Worm (Caenorhabditis elegans) whole organism, L4 larva: ENCODE results near the gene F53F1.3.

Experiments
- F10B5.3 ChIP-seq: sonication (generic microtip); optimal IDR thresholded peaks from 2 replicates; lab custom pipeline; 2016; ENCODE audit warnings: mild to moderate bottlenecking, missing genetic modification characterization, missing compliant biosample characterization
- F26F4.8 ChIP-seq: fragments of 200-800 bp; sonication (Bioruptor generic); conservative IDR thresholded peaks from 2 replicates; pipeline ENCODE4 v1.3.6; 2022; ENCODE audit warnings: missing genetic modification characterization, missing compliant biosample characterization
- F37D6.2 ChIP-seq: sonication (generic microtip); optimal IDR thresholded peaks from 2 replicates; lab custom pipeline; 2016; ENCODE audit warnings: mild to moderate bottlenecking, missing genetic modification characterization, missing compliant biosample characterization
- T20F7.1 ChIP-seq: fragments of 200-800 bp; sonication (Bioruptor generic); optimal IDR thresholded peaks from 2 replicates; lab custom pipeline; 2018; ENCODE audit warnings: mild to moderate bottlenecking, missing genetic modification characterization, missing compliant biosample characterization
- T26A8.4 ChIP-seq: fragments of 200-800 bp; sonication (Bioruptor generic); IDR thresholded peaks from 2 replicates; pipeline ENCODE4 v1.3.6; 2022; ENCODE audit warnings: missing genetic modification characterization, missing compliant biosample characterization
- Y105C5A.15 ChIP-seq: fragments of 200-800 bp; sonication (Bioruptor generic); IDR thresholded peaks from 2 replicates; pipeline ENCODE4 v1.3.6; 2022; ENCODE audit warnings: missing genetic modification characterization, missing compliant biosample characterization
- aly-2 ChIP-seq: sonication (generic microtip); optimal IDR thresholded peaks from 2 replicates; lab custom pipeline; 2018; ENCODE audit warnings: missing biosample characterization, missing genetic modification characterization
- ceh-20 ChIP-seq: fragments of 200-800 bp; sonication (Bioruptor generic); IDR thresholded peaks from 2 replicates; pipeline ENCODE4 v1.3.6; 2022; ENCODE audit warnings: missing genetic modification reagents, missing genetic modification characterization, missing compliant biosample characterization
- ceh-32 ChIP-seq: sonication (generic microtip); optimal IDR thresholded peaks from 2 replicates; lab custom pipeline; 2016; ENCODE audit warnings: mild to moderate bottlenecking, missing genetic modification characterization, missing compliant biosample characterization; ENCODE audit not compliant: poor library complexity
- ctbp-1 ChIP-seq: fragments of 200-800 bp; sonication (Bioruptor generic); IDR thresholded peaks from 2 replicates; pipeline ENCODE4 v1.3.6; 2022; ENCODE audit warnings: missing genetic modification reagents, missing genetic modification characterization, missing compliant biosample characterization
- daf-16 ChIP-seq, 3 experiments: sonication (generic microtip); optimal IDR thresholded peaks; 2 replicates each; lab custom pipeline; 2016 to 2017; ENCODE audit warnings: missing genetic modification characterization in 3 of 3, missing genetic modification reagents in 3 of 3, mild to moderate bottlenecking in 2 of 3, missing compliant biosample characterization in 2 of 3, missing biosample characterization in 1 of 3, moderate library complexity in 1 of 3
- dmd-6 ChIP-seq: fragments of 200-800 bp; sonication (Bioruptor generic); IDR thresholded peaks from 2 replicates; pipeline ENCODE4 v1.3.6; 2022; ENCODE audit warnings: missing genetic modification reagents, missing genetic modification characterization, missing compliant biosample characterization
- dmd-8 ChIP-seq: fragments of 200-800 bp; sonication (Bioruptor generic); IDR thresholded peaks from 2 replicates; pipeline ENCODE4 v1.3.6; 2022; ENCODE audit warnings: missing genetic modification characterization, missing compliant biosample characterization
- dpl-1 ChIP-seq: fragments of 150-350 bp; optimal IDR thresholded peaks from 2 replicates; lab custom pipeline; 2014; ENCODE audit warnings: missing biosample characterization, missing genetic modification reagents, missing genetic modification characterization
- dve-1 ChIP-seq: sonication (generic microtip); optimal IDR thresholded peaks from 2 replicates; lab custom pipeline; 2017; ENCODE audit warnings: antibody characterized with exemption, mild to moderate bottlenecking, missing genetic modification characterization, missing compliant biosample characterization; ENCODE audit not compliant: insufficient read depth
- egl-43 ChIP-seq: fragments of 200-800 bp; sonication (Bioruptor generic); IDR thresholded peaks from 2 replicates; pipeline ENCODE4 v1.3.6; 2022; ENCODE audit warnings: missing genetic modification reagents, missing genetic modification characterization, missing compliant biosample characterization
- fkh-10 ChIP-seq: fragments of 150-350 bp; optimal IDR thresholded peaks from 2 replicates; lab custom pipeline; 2014; ENCODE audit warnings: missing biosample characterization, missing genetic modification reagents, missing genetic modification characterization
- hlh-11 ChIP-seq: fragments of 200-800 bp; sonication (Bioruptor generic); optimal IDR thresholded peaks from 2 replicates; lab custom pipeline; 2018; ENCODE audit warnings: mild to moderate bottlenecking, missing genetic modification characterization, missing compliant biosample characterization
- hlh-30 ChIP-seq: sonication (generic microtip); optimal IDR thresholded peaks from 2 replicates; lab custom pipeline; 2017; ENCODE audit warnings: antibody characterized with exemption, mild to moderate bottlenecking, missing genetic modification characterization, missing compliant biosample characterization; ENCODE audit not compliant: insufficient read depth
- hmg-1.1 ChIP-seq: fragments of 200-800 bp; sonication (Bioruptor generic); IDR thresholded peaks from 2 replicates; pipeline ENCODE4 v1.3.6; 2022; ENCODE audit warnings: missing genetic modification reagents, missing genetic modification characterization, missing compliant biosample characterization
- jun-1 ChIP-seq: fragments of 150-350 bp; optimal IDR thresholded peaks from 2 replicates; lab custom pipeline; 2014; ENCODE audit warnings: missing biosample characterization, missing genetic modification reagents, missing genetic modification characterization
- lin-13 ChIP-seq: fragments of 150-350 bp; optimal IDR thresholded peaks from 2 replicates; lab custom pipeline; 2014; ENCODE audit warnings: missing biosample characterization, missing genetic modification reagents, missing genetic modification characterization
- lin-39 ChIP-seq: fragments of 150-350 bp; optimal IDR thresholded peaks from 2 replicates; lab custom pipeline; 2014; ENCODE audit warnings: missing biosample characterization, missing genetic modification reagents, missing genetic modification characterization
- lir-3 ChIP-seq: sonication (generic microtip); optimal IDR thresholded peaks from 2 replicates; lab custom pipeline; 2016; ENCODE audit warnings: mild to moderate bottlenecking, missing genetic modification characterization, missing compliant biosample characterization
- lsy-2 ChIP-seq, 2 experiments: fragments of 150-350 bp in 1 of 2; sonication (generic microtip) in 1 of 2; optimal IDR thresholded peaks; 2 replicates each; lab custom pipeline; 2014 to 2017; ENCODE audit warnings: missing biosample characterization in 2 of 2, missing genetic modification characterization in 2 of 2
- mdl-1 ChIP-seq, 2 experiments: fragments of 150-350 bp in 1 of 2; sonication (generic microtip) in 1 of 2; optimal IDR thresholded peaks; 2 replicates each; lab custom pipeline; 2014 to 2017; ENCODE audit warnings: missing biosample characterization in 2 of 2, missing genetic modification characterization in 2 of 2
- mep-1 ChIP-seq: fragments of 150-350 bp; sonication (generic microtip); optimal IDR thresholded peaks from 3 replicates; lab custom pipeline; 2014; ENCODE audit warnings: missing biosample characterization, missing genetic modification characterization
- mes-2 ChIP-seq: sonication (generic microtip); optimal IDR thresholded peaks from 2 replicates; lab custom pipeline; 2016; ENCODE audit warnings: missing genotype, mild to moderate bottlenecking, missing genetic modification characterization, missing compliant biosample characterization; ENCODE audit not compliant: poor library complexity, severe bottlenecking
- mxl-2 ChIP-seq: fragments of 200-800 bp; sonication (Bioruptor generic); conservative IDR thresholded peaks from 2 replicates; pipeline ENCODE4 v1.3.6; 2022; ENCODE audit warnings: missing genetic modification reagents, missing genetic modification characterization, missing compliant biosample characterization
- mxl-3 ChIP-seq: fragments of 200-800 bp; sonication (Bioruptor generic); optimal IDR thresholded peaks from 2 replicates; lab custom pipeline; 2018; ENCODE audit warnings: mild to moderate bottlenecking, missing genetic modification characterization, missing compliant biosample characterization
- nhr-102 ChIP-seq: sonication (generic microtip); optimal IDR thresholded peaks from 2 replicates; lab custom pipeline; 2016; ENCODE audit warnings: mild to moderate bottlenecking, missing genetic modification characterization, moderate library complexity, missing compliant biosample characterization
- nhr-42 ChIP-seq: fragments of 200-800 bp; sonication (Bioruptor generic); IDR thresholded peaks from 2 replicates; pipeline ENCODE4 v1.3.6; 2022; ENCODE audit warnings: missing genetic modification characterization, missing compliant biosample characterization
- nhr-48 ChIP-seq: sonication (generic microtip); optimal IDR thresholded peaks from 2 replicates; lab custom pipeline; 2016; ENCODE audit warnings: mild to moderate bottlenecking, missing genetic modification characterization, missing compliant biosample characterization
- nhr-77 ChIP-seq: fragments of 150-350 bp; optimal IDR thresholded peaks from 2 replicates; lab custom pipeline; 2014; ENCODE audit warnings: missing biosample characterization, missing genetic modification characterization
- pqm-1 ChIP-seq: sonication (generic microtip); optimal IDR thresholded peaks from 2 replicates; lab custom pipeline; 2017; ENCODE audit warnings: missing biosample characterization, missing genetic modification characterization
- saeg-2 ChIP-seq: fragments of 200-800 bp; sonication (Bioruptor generic); IDR thresholded peaks from 2 replicates; pipeline ENCODE4 v1.3.6; 2022; ENCODE audit warnings: missing genetic modification reagents, missing genetic modification characterization, missing compliant biosample characterization
- set-16 ChIP-seq: fragments of 200-800 bp; sonication (Bioruptor generic); IDR thresholded peaks from 2 replicates; pipeline ENCODE4 v1.3.6; 2022; ENCODE audit warnings: missing genetic modification reagents, missing genetic modification characterization, missing compliant biosample characterization
- snpc-1.2 ChIP-seq: fragments of 200-800 bp; sonication (Bioruptor generic); IDR thresholded peaks from 2 replicates; pipeline ENCODE4 v1.3.6; 2022; ENCODE audit warnings: missing genetic modification reagents, missing genetic modification characterization, missing compliant biosample characterization
- spr-1 ChIP-seq: sonication (generic microtip); optimal IDR thresholded peaks from 2 replicates; lab custom pipeline; 2016; ENCODE audit warnings: mild to moderate bottlenecking, missing genetic modification characterization, missing compliant biosample characterization
- tra-1 ChIP-seq: fragments of 200-800 bp; sonication (Bioruptor generic); IDR thresholded peaks from 2 replicates; pipeline ENCODE4 v1.3.6; 2022; ENCODE audit warnings: missing genetic modification reagents, missing genetic modification characterization, missing compliant biosample characterization
- unc-62 ChIP-seq, 3 experiments: fragments of 150-350 bp in 1 of 3; sonication (generic microtip); optimal IDR thresholded peaks in 2 of 3; peaks in 1 of 3; 1 replicate in 1 of 3; 2 replicates in 2 of 3; lab custom pipeline; 2014 to 2017; ENCODE audit warnings: missing biosample characterization in 3 of 3, missing genetic modification characterization in 3 of 3, missing genetic modification reagents in 3 of 3, missing genotype in 1 of 3
- zag-1 ChIP-seq: fragments of 150-350 bp; optimal IDR thresholded peaks from 2 replicates; lab custom pipeline; 2014; ENCODE audit warnings: missing biosample characterization, missing genetic modification characterization
- zfp-3 ChIP-seq: fragments of 200-800 bp; sonication (Bioruptor generic); conservative IDR thresholded peaks from 2 replicates; pipeline ENCODE4 v1.3.6; 2022; ENCODE audit warnings: missing genetic modification reagents, missing genetic modification characterization, missing compliant biosample characterization
- zip-2 ChIP-seq: fragments of 150-350 bp; optimal IDR thresholded peaks from 2 replicates; lab custom pipeline; 2014; ENCODE audit warnings: missing biosample characterization, missing genetic modification characterization
- ztf-7 ChIP-seq: fragments of 150-350 bp; optimal IDR thresholded peaks from 2 replicates; lab custom pipeline; 2014; ENCODE audit warnings: missing biosample characterization, missing genetic modification characterization

The F53F1.3 gene

DNA sequence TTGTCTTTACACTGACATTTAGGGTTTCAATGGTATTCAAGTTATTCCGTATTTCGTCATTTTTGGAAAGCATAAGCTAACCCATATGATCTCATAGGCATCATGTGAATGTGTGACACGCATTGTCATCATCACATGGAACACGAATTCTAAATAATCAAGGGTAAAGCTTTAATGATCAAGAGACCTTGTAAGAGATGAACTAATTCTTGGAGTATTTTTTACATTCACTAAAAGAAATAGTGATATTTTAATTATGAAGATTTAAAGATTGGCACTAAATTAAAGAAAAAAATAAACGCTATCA lies 3.9 kb downstream of the F53F1.3 start:
- TF ChIP-seq dpl-1 (no peak), hlh-30 (tag; lab: Kevin White, UChicago) (peak; percentile 78)

DNA sequence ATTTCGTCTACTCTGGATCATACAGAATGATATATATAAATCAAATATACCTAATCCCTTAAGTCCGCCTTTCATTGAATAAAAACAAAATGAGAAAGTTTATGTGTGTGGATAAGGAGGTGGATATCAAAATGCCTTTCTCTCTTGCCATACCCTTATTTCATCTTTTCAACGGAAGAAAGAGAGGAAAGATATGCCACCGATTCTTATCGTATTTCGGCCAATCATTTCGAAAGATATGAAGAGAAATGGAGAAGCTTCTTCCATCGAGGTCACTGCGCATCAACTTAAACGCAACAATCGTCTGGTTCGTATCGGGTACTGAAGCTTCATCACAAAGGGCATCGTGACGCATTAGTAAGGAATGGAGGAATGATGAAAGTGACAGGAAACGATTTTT lies 5.3 kb downstream of the F53F1.3 start:
- TF ChIP-seq zfp-3 (GFP tag; lab: Robert Waterston, UW) (no peak), lin-13 (GFP tag; lab: Kevin White, UChicago) (no peak), lin-39 (no peak), zip-2 (no peak), zag-1 (tag; lab: Kevin White, UChicago) (no peak), dmd-6 (GFP tag; lab: Robert Waterston, UW) (no peak), lir-3 (tag; lab: Kevin White, UChicago) (no peak), mdl-1 (tag; optimal IDR thresholded peaks at IDR 0.05; lab: Kevin White, UChicago) (no peak), nhr-48 (tag; lab: Kevin White, UChicago) (no peak), snpc-1.2 (GFP tag; lab: Robert Waterston, UW) (no peak), ceh-32 (tag; lab: Kevin White, UChicago) (no peak), lsy-2 (tag; optimal IDR thresholded peaks at IDR 0.05; lab: Kevin White, UChicago) (no peak), fkh-10 (GFP tag; lab: Kevin White, UChicago) (no peak), Y105C5A.15 (GFP tag; lab: Robert Waterston, UW) (no peak), ztf-7 (no peak), spr-1 (tag; lab: Kevin White, UChicago) (no peak), mep-1 (tag; lab: Kevin White, UChicago) (no peak), T20F7.1 (GFP tag; lab: Kevin White, UChicago) (no peak)

DNA sequence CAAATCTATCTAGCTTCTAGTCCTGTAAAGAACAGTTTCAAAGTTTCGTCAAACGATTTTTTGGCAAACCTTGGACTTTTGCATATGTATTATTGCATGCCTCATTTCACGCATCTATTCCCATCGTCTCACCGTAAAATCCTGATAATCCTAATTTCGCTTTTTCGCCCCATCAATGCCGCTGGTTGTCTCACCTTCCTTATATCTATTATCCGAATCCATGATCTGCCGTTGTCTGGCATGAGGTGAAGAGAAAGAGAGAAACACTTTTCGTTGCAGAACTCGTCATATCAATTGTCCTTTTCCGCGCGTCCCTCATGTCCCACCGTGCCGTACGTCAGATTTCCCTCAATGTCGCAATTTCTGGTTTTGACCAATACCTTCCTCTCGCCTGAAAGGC lies 6.5 kb downstream of the F53F1.3 start, which contains the start of gene cut-2:
TSS of gene cut-2 (plus strand) at position 365 of the 400 bp plus-strand sequence.
- TF ChIP-seq nhr-102 (tag; lab: Kevin White, UChicago) (no peak), unc-62 (GFP tag; optimal IDR thresholded peaks at IDR 0.05 in 1 of 2; lab: Kevin White, UChicago) (no peak), unc-62 (tag; optimal IDR thresholded peaks at IDR 0.05; lab: Kevin White, UChicago) (no peak), mxl-3 (GFP tag; lab: Kevin White, UChicago) (peak; percentile 63), tra-1 (GFP tag; lab: Robert Waterston, UW) (no peak), F37D6.2 (tag; lab: Kevin White, UChicago) (no peak), F26F4.8 (GFP tag; lab: Robert Waterston, UW) (no peak), mxl-2 (GFP tag; lab: Robert Waterston, UW) (no peak), hlh-11 (tag; lab: Kevin White, UChicago) (peak; percentile 8), dve-1 (tag; lab: Kevin White, UChicago) (no peak), ctbp-1 (GFP tag; lab: Robert Waterston, UW) (no peak)

DNA sequence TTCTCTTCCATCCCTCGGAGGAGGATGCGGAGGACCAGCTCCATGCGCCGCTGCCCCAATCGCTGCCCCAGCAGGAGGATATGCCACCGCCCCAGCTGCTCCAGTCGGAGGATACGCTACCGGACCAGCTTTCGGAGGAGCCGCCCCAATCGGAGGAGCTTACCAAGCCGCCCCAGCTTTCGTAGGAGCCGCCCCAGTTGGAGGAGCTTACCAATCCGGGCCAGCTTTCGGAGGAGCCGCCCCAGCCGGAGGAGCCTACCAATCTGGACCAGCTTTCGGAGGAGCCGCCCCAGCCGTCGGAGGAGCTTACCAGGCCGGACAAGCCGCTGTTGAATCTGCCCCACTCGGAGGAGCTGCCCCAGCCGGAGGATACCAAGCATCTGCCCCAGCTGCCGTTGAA lies 7.4 kb downstream of the F53F1.3 start:
- TF ChIP-seq unc-62 (GFP tag; optimal IDR thresholded peaks at IDR 0.05 in 1 of 2; lab: Kevin White, UChicago): no peak
- TF ChIP-seq unc-62 (tag; optimal IDR thresholded peaks at IDR 0.05; lab: Kevin White, UChicago): no peak
- 0 out of 2 replicates have a peak, but pooled peaks have one; percentile 20 for TF ChIP-seq ctbp-1 (GFP tag; lab: Robert Waterston, UW)
- no peak for TF ChIP-seq nhr-77 (tag; lab: Kevin White, UChicago)
- TF ChIP-seq ztf-7: no peak
- TF ChIP-seq F10B5.3 (tag; lab: Kevin White, UChicago): peak; percentile 6
- TF ChIP-seq hmg-1.1: 0 out of 2 replicates have a peak, but pooled peaks have one; percentile 43
- TF ChIP-seq set-16 (GFP tag; lab: Robert Waterston, UW): peak; percentile 99
- TF ChIP-seq mes-2 (tag; lab: Kevin White, UChicago): no peak
- no peak; the same call in 1 of the 2 replicates for TF ChIP-seq T26A8.4 (GFP tag; lab: Robert Waterston, UW)
- no peak for TF ChIP-seq ceh-20 (GFP tag; lab: Robert Waterston, UW)
- TF ChIP-seq aly-2 (tag; lab: Kevin White, UChicago): no peak
- TF ChIP-seq lsy-2 (tag; optimal IDR thresholded peaks at IDR 0.05; lab: Kevin White, UChicago): no peak
- TF ChIP-seq nhr-42: no peak
- no peak for TF ChIP-seq zip-2
- no peak for TF ChIP-seq T20F7.1 (GFP tag; lab: Kevin White, UChicago)
- no peak for TF ChIP-seq jun-1
- TF ChIP-seq pqm-1 (tag; lab: Kevin White, UChicago): no peak
- TF ChIP-seq egl-43 (GFP tag; lab: Robert Waterston, UW): no peak
- no peak for TF ChIP-seq daf-16 (GFP tag; optimal IDR thresholded peaks at IDR 0.05; lab: Kevin White, UChicago)
- no peak for TF ChIP-seq daf-16 (tag; optimal IDR thresholded peaks at IDR 0.05; lab: Kevin White, UChicago)
- no peak for TF ChIP-seq saeg-2 (GFP tag; lab: Robert Waterston, UW)
- TF ChIP-seq dmd-8 (GFP tag; lab: Robert Waterston, UW): no peak
